Worm (Caenorhabditis elegans) whole organism, L2 larva: Measurements from ENCODE around the gene unc-2.
A peak's percentile ranks its signal among the peaks of the same experiment; 100 is the strongest.

Experiments
- C34F6.9 ChIP-seq: fragments of 150-350 bp; optimal IDR thresholded peaks from 2 replicates; lab custom pipeline; 2014; ENCODE audit warnings: missing biosample characterization, missing genetic modification characterization
- F13H6.1 ChIP-seq: sonication (generic microtip); optimal IDR thresholded peaks from 2 replicates; lab custom pipeline; 2016; ENCODE audit warnings: missing genetic modification characterization, missing compliant biosample characterization
- R02D3.7 ChIP-seq: fragments of 150-350 bp; optimal IDR thresholded peaks from 2 replicates; lab custom pipeline; 2014; ENCODE audit warnings: missing biosample characterization, missing genetic modification characterization
- Y55F3AM.14 ChIP-seq: fragments of 200-800 bp; sonication (Bioruptor generic); optimal IDR thresholded peaks from 2 replicates; lab custom pipeline; 2018; ENCODE audit warnings: mild to moderate bottlenecking, missing genetic modification characterization, missing compliant biosample characterization
- ZK546.5 ChIP-seq: sonication (generic microtip); optimal IDR thresholded peaks from 2 replicates; lab custom pipeline; 2017; ENCODE audit warnings: missing biosample characterization, missing genetic modification characterization
- alr-1 ChIP-seq: fragments of 150-350 bp; optimal IDR thresholded peaks from 2 replicates; lab custom pipeline; 2014; ENCODE audit warnings: missing biosample characterization, missing genetic modification characterization
- aly-2 ChIP-seq: fragments of 150-350 bp; optimal IDR thresholded peaks from 2 replicates; lab custom pipeline; 2014; ENCODE audit warnings: missing biosample characterization, missing genetic modification characterization
- ama-1 ChIP-seq: fragments of 150-350 bp; optimal IDR thresholded peaks from 2 replicates; lab custom pipeline; 2018; ENCODE audit warnings: inconsistent platforms
- blmp-1 ChIP-seq: sonication (generic microtip); optimal IDR thresholded peaks from 2 replicates; lab custom pipeline; 2017; ENCODE audit warnings: missing genetic modification characterization, mild to moderate bottlenecking, missing compliant biosample characterization, antibody characterized with exemption, moderate library complexity; ENCODE audit not compliant: insufficient read depth
- ceh-16 ChIP-seq: fragments of 150-350 bp; optimal IDR thresholded peaks from 2 replicates; lab custom pipeline; 2014; ENCODE audit warnings: missing biosample characterization, missing genetic modification characterization
- ceh-82 ChIP-seq: fragments of 150-350 bp; optimal IDR thresholded peaks from 2 replicates; lab custom pipeline; 2014; ENCODE audit warnings: missing biosample characterization, missing genetic modification characterization
- crh-2 ChIP-seq: sonication (generic microtip); optimal IDR thresholded peaks from 2 replicates; lab custom pipeline; 2017; ENCODE audit warnings: missing biosample characterization, missing genetic modification characterization
- dmd-4 ChIP-seq: sonication (generic microtip); optimal IDR thresholded peaks from 2 replicates; lab custom pipeline; 2017; ENCODE audit warnings: missing biosample characterization, missing genetic modification characterization
- egl-27 ChIP-seq: sonication (generic microtip); optimal IDR thresholded peaks from 3 replicates; lab custom pipeline; 2017; ENCODE audit warnings: missing biosample characterization, missing genetic modification reagents, missing genetic modification characterization
- elt-1 ChIP-seq: fragments of 150-350 bp; optimal IDR thresholded peaks from 2 replicates; lab custom pipeline; 2014; ENCODE audit warnings: missing biosample characterization, missing genetic modification characterization
- elt-3 ChIP-seq: sonication (generic microtip); optimal IDR thresholded peaks from 2 replicates; lab custom pipeline; 2017; ENCODE audit warnings: missing biosample characterization, missing genetic modification characterization
- fos-1 ChIP-seq: fragments of 150-350 bp; optimal IDR thresholded peaks from 2 replicates; lab custom pipeline; 2014; ENCODE audit warnings: missing biosample characterization, missing genetic modification characterization
- gmeb-1 ChIP-seq: fragments of 150-350 bp; optimal IDR thresholded peaks from 2 replicates; lab custom pipeline; 2014; ENCODE audit warnings: missing biosample characterization, missing genetic modification characterization
- lin-13 ChIP-seq: fragments of 150-350 bp; optimal IDR thresholded peaks from 2 replicates; lab custom pipeline; 2014; ENCODE audit warnings: missing biosample characterization, missing genetic modification reagents, missing genetic modification characterization
- lsy-2 ChIP-seq, 2 experiments: fragments of 150-350 bp in 1 of 2; sonication (generic microtip) in 1 of 2; optimal IDR thresholded peaks; 2 replicates each; lab custom pipeline; 2014 to 2017; ENCODE audit warnings: missing biosample characterization in 2 of 2, missing genetic modification characterization in 2 of 2
- mab-5 ChIP-seq: fragments of 150-350 bp; optimal IDR thresholded peaks from 2 replicates; lab custom pipeline; 2014; ENCODE audit warnings: missing biosample characterization, missing genetic modification characterization
- mbf-1 ChIP-seq: sonication (generic microtip); optimal IDR thresholded peaks from 2 replicates; lab custom pipeline; 2017; ENCODE audit warnings: missing biosample characterization, missing genetic modification characterization
- mdl-1 ChIP-seq, 2 experiments: fragments of 150-350 bp in 1 of 2; sonication (generic microtip) in 1 of 2; optimal IDR thresholded peaks; 2 replicates each; lab custom pipeline; 2017; ENCODE audit warnings: missing biosample characterization in 2 of 2, missing genetic modification characterization in 2 of 2
- nhr-10 ChIP-seq: sonication (generic microtip); optimal IDR thresholded peaks from 2 replicates; lab custom pipeline; 2017; ENCODE audit warnings: missing biosample characterization, missing genetic modification characterization
- nhr-11 ChIP-seq: fragments of 150-350 bp; optimal IDR thresholded peaks from 2 replicates; lab custom pipeline; 2014; ENCODE audit warnings: missing biosample characterization, missing genetic modification characterization
- nhr-12 ChIP-seq: fragments of 150-350 bp; optimal IDR thresholded peaks from 2 replicates; lab custom pipeline; 2014; ENCODE audit warnings: missing biosample characterization, missing genetic modification characterization
- nhr-21 ChIP-seq: fragments of 150-350 bp; optimal IDR thresholded peaks from 2 replicates; lab custom pipeline; 2014; ENCODE audit warnings: missing biosample characterization, missing genetic modification characterization
- nhr-23 ChIP-seq: fragments of 150-350 bp; optimal IDR thresholded peaks from 2 replicates; lab custom pipeline; 2014; ENCODE audit warnings: missing biosample characterization, missing genetic modification reagents, missing genetic modification characterization
- nhr-237 ChIP-seq: fragments of 150-350 bp; optimal IDR thresholded peaks from 2 replicates; lab custom pipeline; 2014; ENCODE audit warnings: missing biosample characterization, missing genetic modification characterization
- nhr-25 ChIP-seq: fragments of 150-350 bp; sonication (generic microtip); optimal IDR thresholded peaks from 3 replicates; lab custom pipeline; 2014; ENCODE audit warnings: missing biosample characterization, missing genetic modification characterization
- nhr-6 ChIP-seq: fragments of 150-350 bp; optimal IDR thresholded peaks from 2 replicates; lab custom pipeline; 2014; ENCODE audit warnings: missing biosample characterization, missing genetic modification characterization
- nhr-77 ChIP-seq: fragments of 150-350 bp; optimal IDR thresholded peaks from 2 replicates; lab custom pipeline; 2014; ENCODE audit warnings: missing biosample characterization, missing genetic modification characterization
- peb-1 ChIP-seq: fragments of 150-350 bp; optimal IDR thresholded peaks from 2 replicates; lab custom pipeline; 2014; ENCODE audit warnings: missing biosample characterization, missing genetic modification characterization
- skn-1 ChIP-seq: sonication (generic microtip); optimal IDR thresholded peaks from 2 replicates; lab custom pipeline; 2017; ENCODE audit warnings: missing biosample characterization, missing genetic modification characterization
- sma-3 ChIP-seq: sonication (generic microtip); optimal IDR thresholded peaks from 2 replicates; lab custom pipeline; 2016; ENCODE audit warnings: missing genetic modification reagents, missing genetic modification characterization, missing compliant biosample characterization
- sma-9 ChIP-seq, 2 experiments: fragments of 150-350 bp in 1 of 2; sonication (generic microtip) in 1 of 2; optimal IDR thresholded peaks; 2 replicates each; lab custom pipeline; 2014 to 2016; ENCODE audit warnings: missing genetic modification characterization in 2 of 2, mild to moderate bottlenecking in 1 of 2, missing biosample characterization in 1 of 2, missing compliant biosample characterization in 1 of 2, missing genetic modification reagents in 1 of 2, moderate library complexity in 1 of 2
- snpc-4 ChIP-seq: fragments of 150-350 bp; optimal IDR thresholded peaks from 2 replicates; lab custom pipeline; 2014; ENCODE audit warnings: missing biosample characterization, missing genetic modification characterization
- unc-39 ChIP-seq: fragments of 150-350 bp; optimal IDR thresholded peaks from 2 replicates; lab custom pipeline; 2014; ENCODE audit warnings: missing biosample characterization, missing genetic modification characterization
- unc-55 ChIP-seq: fragments of 150-350 bp; sonication (generic microtip); optimal IDR thresholded peaks from 3 replicates; lab custom pipeline; 2014; ENCODE audit warnings: missing biosample characterization, missing genetic modification reagents, missing genetic modification characterization
- unc-62 ChIP-seq: fragments of 150-350 bp; optimal IDR thresholded peaks from 2 replicates; lab custom pipeline; 2014; ENCODE audit warnings: missing biosample characterization, missing genetic modification reagents, missing genetic modification characterization
- zag-1 ChIP-seq: fragments of 150-350 bp; optimal IDR thresholded peaks from 2 replicates; lab custom pipeline; 2014; ENCODE audit warnings: missing biosample characterization, missing genetic modification characterization
- ztf-4 ChIP-seq: fragments of 150-350 bp; optimal IDR thresholded peaks from 2 replicates; lab custom pipeline; 2014; ENCODE audit warnings: missing biosample characterization, missing genetic modification characterization

unc-2 gene

DNA sequence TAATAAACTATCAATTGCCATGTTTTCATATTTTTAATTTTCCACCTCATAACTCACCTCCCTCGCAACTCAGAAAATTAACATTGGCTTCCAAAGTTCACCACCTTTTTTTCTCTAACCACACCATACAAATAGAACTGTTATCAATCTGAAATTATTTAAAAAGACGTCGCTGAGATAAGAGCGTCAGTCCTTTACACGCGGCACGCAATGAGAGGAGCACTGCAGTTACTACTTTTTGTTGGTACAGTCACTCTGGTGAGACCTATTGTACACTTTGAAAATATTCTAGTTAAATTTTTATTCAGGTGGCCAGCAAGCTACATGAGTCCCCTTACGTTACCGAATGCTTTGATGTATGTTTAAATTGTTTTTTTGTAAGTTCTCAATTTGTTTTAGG is 68.6 kb downstream of the unc-2 start, which contains the start of gene T02C5.1:
Gene T02C5.1, plus strand, starts transcription at position 199 of the 400 bp plus-strand sequence.
- no peak for TF ChIP-seq aly-2 (tag; lab: Kevin White, UChicago)
- TF ChIP-seq skn-1: no peak
- TF ChIP-seq fos-1 (tag; lab: Kevin White, UChicago): peak; percentile 58
- no peak for TF ChIP-seq sma-3 (GFP tag; lab: Kevin White, UChicago)
- peak; percentile 17 for TF ChIP-seq sma-9 (GFP tag; optimal IDR thresholded peaks at IDR 0.05; lab: Kevin White, UChicago)
- no peak for TF ChIP-seq sma-9 (tag; optimal IDR thresholded peaks at IDR 0.05; lab: Kevin White, UChicago)
- no peak for TF ChIP-seq nhr-10 (tag; lab: Kevin White, UChicago)
- no peak for TF ChIP-seq nhr-11 (tag; lab: Kevin White, UChicago)
- TF ChIP-seq F13H6.1: no peak
- TF ChIP-seq unc-62 (GFP tag; lab: Kevin White, UChicago): no peak
- TF ChIP-seq nhr-237 (tag; lab: Kevin White, UChicago): no peak
- no peak for TF ChIP-seq alr-1 (tag; lab: Kevin White, UChicago)
- TF ChIP-seq ceh-16 (tag; lab: Kevin White, UChicago): no peak
- no peak for TF ChIP-seq nhr-23 (tag; lab: Kevin White, UChicago)
- no peak for TF ChIP-seq ztf-4 (tag; lab: Kevin White, UChicago)
- TF ChIP-seq ceh-82 (tag; lab: Kevin White, UChicago): no peak
- no peak for TF ChIP-seq zag-1 (tag; lab: Kevin White, UChicago)
- TF ChIP-seq ZK546.5 (tag; lab: Kevin White, UChicago): no peak
- no peak for TF ChIP-seq unc-39 (tag; lab: Kevin White, UChicago)
- no peak for TF ChIP-seq unc-55 (GFP tag; lab: Kevin White, UChicago)
- TF ChIP-seq peb-1: no peak
- no peak for TF ChIP-seq nhr-21 (tag; lab: Kevin White, UChicago)
- TF ChIP-seq crh-2 (tag; lab: Kevin White, UChicago): peak; percentile 40
- no peak for TF ChIP-seq lsy-2 (tag; optimal IDR thresholded peaks at IDR 0.05; lab: Kevin White, UChicago)
- no peak for TF ChIP-seq nhr-6 (tag; lab: Kevin White, UChicago)
- TF ChIP-seq dmd-4 (tag; lab: Kevin White, UChicago): no peak
- TF ChIP-seq R02D3.7 (tag; lab: Kevin White, UChicago): no peak
- TF ChIP-seq ama-1 (lab: Kevin White, UChicago): no peak
- peak; percentile 4 for TF ChIP-seq gmeb-1 (tag; lab: Kevin White, UChicago)
- TF ChIP-seq Y55F3AM.14 (GFP tag; lab: Kevin White, UChicago): no peak
- no peak for TF ChIP-seq nhr-25
- TF ChIP-seq elt-1: no peak
- TF ChIP-seq nhr-12 (tag; lab: Kevin White, UChicago): no peak
- TF ChIP-seq snpc-4 (tag; lab: Kevin White, UChicago): no peak
- no peak for TF ChIP-seq mab-5 (tag; lab: Kevin White, UChicago)

DNA sequence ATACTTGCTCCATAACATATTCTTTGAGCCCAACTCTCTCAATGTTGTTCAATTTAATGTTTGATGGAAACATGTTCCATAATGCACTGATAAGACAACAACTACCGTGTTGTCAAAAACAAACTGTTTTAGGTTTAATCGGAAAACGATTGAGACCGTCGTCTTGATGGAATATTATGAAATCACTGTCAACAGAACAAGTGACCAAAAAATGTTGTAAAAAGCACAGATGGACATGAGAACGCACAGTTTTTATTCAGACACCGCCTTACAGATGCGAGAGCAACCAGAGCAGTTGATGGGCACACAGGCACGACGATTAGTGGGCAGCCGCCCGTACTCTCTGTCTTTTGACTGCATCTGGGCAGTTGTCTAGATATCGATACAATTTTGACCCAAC is 70.3 kb downstream of the unc-2 start:
- TF ChIP-seq nhr-11 (tag; lab: Kevin White, UChicago): no peak
- no peak for TF ChIP-seq blmp-1 (tag; lab: Kevin White, UChicago)
- no peak for TF ChIP-seq egl-27
- no peak for TF ChIP-seq mbf-1
- no peak for TF ChIP-seq R02D3.7 (tag; lab: Kevin White, UChicago)
- no peak for TF ChIP-seq peb-1
- TF ChIP-seq nhr-237 (tag; lab: Kevin White, UChicago): no peak
- no peak for TF ChIP-seq gmeb-1 (tag; lab: Kevin White, UChicago)
- no peak for TF ChIP-seq nhr-23 (tag; lab: Kevin White, UChicago)
- TF ChIP-seq elt-3 (tag; lab: Kevin White, UChicago): no peak
- no peak for TF ChIP-seq sma-3 (GFP tag; lab: Kevin White, UChicago)
- no peak for TF ChIP-seq lsy-2 (tag; optimal IDR thresholded peaks at IDR 0.05; lab: Kevin White, UChicago)
- TF ChIP-seq Y55F3AM.14 (GFP tag; lab: Kevin White, UChicago): no peak
- TF ChIP-seq fos-1 (tag; lab: Kevin White, UChicago): no peak
- no peak for TF ChIP-seq lin-13
- no peak for TF ChIP-seq zag-1 (tag; lab: Kevin White, UChicago)

DNA sequence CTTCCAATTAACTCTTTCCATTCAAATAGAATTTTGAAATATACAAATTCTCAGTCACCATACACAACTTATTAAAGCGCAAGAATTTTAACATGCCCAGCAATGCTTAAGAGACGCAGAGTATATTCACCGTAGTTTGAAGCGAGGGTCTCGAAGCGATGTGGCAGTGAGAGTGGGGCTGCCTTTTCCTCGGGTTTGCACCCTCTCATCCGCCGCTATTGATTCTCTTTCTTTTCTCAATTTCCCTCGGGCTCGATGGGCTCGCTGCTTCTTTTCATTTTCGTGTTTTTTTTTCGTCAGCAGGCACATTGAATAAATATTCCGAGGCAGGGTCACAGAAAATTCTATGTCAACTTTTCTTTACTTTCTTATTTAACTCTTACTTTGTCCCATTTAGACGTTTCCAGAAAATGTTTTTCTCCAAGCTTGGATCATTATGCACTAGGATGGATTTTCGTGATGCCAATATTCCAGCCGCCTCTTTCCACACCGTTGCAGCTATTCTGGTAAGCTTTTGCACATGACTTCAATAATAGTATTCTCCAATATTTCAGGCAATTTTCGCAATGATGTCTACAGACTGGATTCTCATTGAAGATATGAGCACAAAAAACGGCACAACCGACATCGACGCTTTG is 74.6 kb downstream of the unc-2 start, which contains the start of gene T14G11.1:
Gene T14G11.1, plus strand, starts transcription at position 408 of the 638 bp plus-strand sequence.
- TF ChIP-seq mdl-1 (tag; optimal IDR thresholded peaks at IDR 0.05; lab: Kevin White, UChicago) (no peak), sma-9 (GFP tag; optimal IDR thresholded peaks at IDR 0.05; lab: Kevin White, UChicago) (peak; percentile 81), sma-9 (tag; optimal IDR thresholded peaks at IDR 0.05; lab: Kevin White, UChicago) (no peak), C34F6.9 (tag; lab: Kevin White, UChicago) (peak; percentile 74), nhr-77 (tag; lab: Kevin White, UChicago) (no peak), nhr-6 (tag; lab: Kevin White, UChicago) (peak; percentile 21), gmeb-1 (tag; lab: Kevin White, UChicago) (peak; percentile 61), R02D3.7 (tag; lab: Kevin White, UChicago) (no peak), mab-5 (tag; lab: Kevin White, UChicago) (peak; percentile 60), alr-1 (tag; lab: Kevin White, UChicago) (no peak), unc-62 (GFP tag; lab: Kevin White, UChicago) (no peak), lin-13 (peak; percentile 86), zag-1 (tag; lab: Kevin White, UChicago) (peak; percentile 61), snpc-4 (tag; lab: Kevin White, UChicago) (peak; percentile 39), nhr-23 (tag; lab: Kevin White, UChicago) (no peak), blmp-1 (tag; lab: Kevin White, UChicago) (no peak), crh-2 (tag; lab: Kevin White, UChicago) (peak; percentile 72), dmd-4 (tag; lab: Kevin White, UChicago) (no peak), nhr-12 (tag; lab: Kevin White, UChicago) (no peak), ama-1 (lab: Kevin White, UChicago) (no peak), nhr-10 (tag; lab: Kevin White, UChicago) (no peak), sma-3 (GFP tag; lab: Kevin White, UChicago) (no peak), unc-39 (tag; lab: Kevin White, UChicago) (no peak), peb-1 (no peak), fos-1 (tag; lab: Kevin White, UChicago) (peak; percentile 44), elt-3 (tag; lab: Kevin White, UChicago) (no peak), unc-55 (GFP tag; lab: Kevin White, UChicago) (peak; percentile 87), nhr-21 (tag; lab: Kevin White, UChicago) (peak; percentile 23), nhr-11 (tag; lab: Kevin White, UChicago) (no peak), aly-2 (tag; lab: Kevin White, UChicago) (no peak), lsy-2 (tag; optimal IDR thresholded peaks at IDR 0.05; lab: Kevin White, UChicago) (peak; percentile 94 to 98)
